1 worm cellular context compared by ENCODE assay signal in the genomic region with DNA sequence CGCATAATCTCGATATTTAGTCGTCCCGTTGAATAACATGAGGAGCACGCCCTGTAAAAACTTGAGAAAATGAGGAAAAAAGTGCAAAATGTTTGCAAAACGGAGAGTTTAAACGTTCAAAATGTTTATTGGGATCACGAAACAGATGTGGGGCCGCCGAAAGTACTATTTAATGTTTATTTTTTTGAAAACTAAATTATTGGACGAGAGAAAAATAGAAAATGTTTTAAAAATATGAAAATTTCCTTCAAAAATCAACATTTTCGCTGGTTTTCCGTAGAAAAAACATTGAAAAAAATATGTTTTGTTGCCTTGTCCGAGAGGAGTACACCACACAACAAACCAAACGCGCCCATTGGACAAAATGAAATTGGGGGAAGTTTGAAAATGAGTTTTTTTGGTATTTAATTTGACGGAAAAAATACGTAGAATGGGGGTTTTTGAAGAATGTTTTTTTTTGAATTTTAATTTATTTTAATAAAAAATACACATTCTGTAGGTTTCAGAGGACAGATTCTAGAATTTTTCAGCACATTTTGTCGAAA.
TF ChIP-seq lines count a peak whose summit lies in the region.

TSS of gene sqv-6 (minus strand) at position 51 of the 545 bp plus-strand sequence.

TF ChIP-seq in whole organism, L1 larva, 84 proteins besides CTCF, POLR2A, EP300 and RAD21 (continued from another document):
- peak; percentile 27 to 91 for TF ChIP-seq efl-1 (optimal IDR thresholded peaks at IDR 0.05; lab: Kevin White, UChicago)
- TF ChIP-seq efl-1 (GFP tag; optimal IDR thresholded peaks at IDR 0.05 in 1 of 2; lab: Kevin White, UChicago), result peak; percentile 89 to 98
- TF ChIP-seq efl-3 (GFP tag; optimal IDR thresholded peaks at IDR 0.05; lab: Kevin White, UChicago), result no peak
- TF ChIP-seq snpc-4 (tag; optimal IDR thresholded peaks at IDR 0.05; lab: Kevin White, UChicago), result no peak
- TF ChIP-seq lin-35 (GFP tag; optimal IDR thresholded peaks at IDR 0.05; lab: Kevin White, UChicago), result peak; percentile 89 to 97
- TF ChIP-seq fkh-8 (tag; optimal IDR thresholded peaks at IDR 0.05; lab: Kevin White, UChicago), result no peak
- TF ChIP-seq nhr-28 (tag; optimal IDR thresholded peaks at IDR 0.05; lab: Kevin White, UChicago), result no peak
- no peak for TF ChIP-seq grh-1 (GFP tag; IDR thresholded peaks at IDR 0.05; lab: Robert Waterston, UW)
- TF ChIP-seq ets-5 (GFP tag; IDR thresholded peaks at IDR 0.05; lab: Robert Waterston, UW), result no peak
- TF ChIP-seq ceh-82 (tag; optimal IDR thresholded peaks at IDR 0.05; lab: Kevin White, UChicago), result peak in 1 of 3 experiments; percentile 12
- peak; percentile 35 for TF ChIP-seq swsn-7 (tag; optimal IDR thresholded peaks at IDR 0.05; lab: Kevin White, UChicago)
- TF ChIP-seq snu-23 (GFP tag; optimal IDR thresholded peaks at IDR 0.05; lab: Kevin White, UChicago), result peak; percentile 62
- no peak for TF ChIP-seq Y116A8C.19 (tag; optimal IDR thresholded peaks at IDR 0.05; lab: Kevin White, UChicago; ENCODE audit: borderline replicate concordance)
- TF ChIP-seq ztf-4 (tag; optimal IDR thresholded peaks at IDR 0.05; lab: Kevin White, UChicago), result no peak
- TF ChIP-seq unc-62 (GFP tag; optimal IDR thresholded peaks at IDR 0.05; lab: Kevin White, UChicago), result no peak
- TF ChIP-seq alr-1 (tag; optimal IDR thresholded peaks at IDR 0.05; lab: Kevin White, UChicago; ENCODE audit: borderline replicate concordance), result no peak
- no peak for TF ChIP-seq pax-3 (tag; optimal IDR thresholded peaks at IDR 0.05; lab: Kevin White, UChicago)
- TF ChIP-seq mef-2 (tag; optimal IDR thresholded peaks at IDR 0.05; lab: Kevin White, UChicago), result no peak
- TF ChIP-seq isw-1 (GFP tag; IDR thresholded peaks at IDR 0.05; lab: Robert Waterston, UW), result no peak
- TF ChIP-seq elt-2 (tag; optimal IDR thresholded peaks at IDR 0.05; lab: Kevin White, UChicago), result no peak
- TF ChIP-seq unc-98 (GFP tag; IDR thresholded peaks at IDR 0.05; lab: Robert Waterston, UW), result no peak
- no peak for TF ChIP-seq mdl-1 (tag; optimal IDR thresholded peaks at IDR 0.05; lab: Kevin White, UChicago)
- TF ChIP-seq nhr-20 (tag; optimal IDR thresholded peaks at IDR 0.05; lab: Kevin White, UChicago), result peak; percentile 28
- no peak for TF ChIP-seq nhr-11 (tag; optimal IDR thresholded peaks at IDR 0.05; lab: Kevin White, UChicago)
- TF ChIP-seq egl-13 (tag; optimal IDR thresholded peaks at IDR 0.05; lab: Kevin White, UChicago), result no peak
- TF ChIP-seq hlh-17 (GFP tag; optimal IDR thresholded peaks at IDR 0.05; lab: Kevin White, UChicago; ENCODE audit: borderline replicate concordance), result no peak
- TF ChIP-seq dpl-1 (GFP tag; optimal IDR thresholded peaks at IDR 0.05; lab: Kevin White, UChicago), result peak; percentile 74 to 91 (median 85)
- TF ChIP-seq nhr-47 (tag; optimal IDR thresholded peaks at IDR 0.05; lab: Kevin White, UChicago), result no peak
- no peak for TF ChIP-seq lin-14 (GFP tag; optimal IDR thresholded peaks at IDR 0.05; lab: Kevin White, UChicago)
TF ChIP-seq in whole organism, L1 larva: peak in this region for 18.
